Fruit fly (Drosophila melanogaster): ENCODE measurements around the gene SNF4Agamma.

Gene SNF4Agamma

dm6 chr3R:21101453-21102214 is 38.9 kb upstream of the SNF4Agamma start, which contains the start of the genes CG7044 and Tbc1d22 (continued):
- TF ChIP-seq CG13894 (tag; optimal IDR thresholded peaks at IDR 0.05) (no peak), Med (GFP tag) (peak; percentile 69), maf-S (GFP tag; optimal IDR thresholded peaks at IDR 0.05) (no peak), sob (GFP tag; IDR thresholded peaks at IDR 0.05) (no peak), CG9797 (GFP tag; optimal IDR thresholded peaks at IDR 0.05) (peak; percentile 66), Dad (GFP tag; optimal IDR thresholded peaks at IDR 0.05) (no peak), ftz-f1 (GFP tag; optimal IDR thresholded peaks at IDR 0.05) (no peak), CG11456 (GFP tag; IDR thresholded peaks at IDR 0.05) (no peak; the same call in 2 of the 3 replicates), CTCF (GFP tag; optimal IDR thresholded peaks at IDR 0.05) (no peak), Bgb (GFP tag; IDR thresholded peaks at IDR 0.05; ENCODE audit: partially characterized antibody) (peak; percentile 27; the same call in 1 of the 2 replicates), CG11504 (tag; optimal IDR thresholded peaks at IDR 0.05) (no peak), CG8281 (tag; optimal IDR thresholded peaks at IDR 0.05) (no peak), sqz (GFP tag; optimal IDR thresholded peaks at IDR 0.05) (no peak), otp (GFP tag; IDR thresholded peaks at IDR 0.05) (no peak), CG9932 (GFP tag; IDR thresholded peaks at IDR 0.05) (peak; percentile 60), CG31224 (GFP tag; IDR thresholded peaks at IDR 0.05) (no peak), D19A (tag; optimal IDR thresholded peaks at IDR 0.05) (no peak), CG13296 (GFP tag; optimal IDR thresholded peaks at IDR 0.05) (no peak), CG43689 (GFP tag; IDR thresholded peaks at IDR 0.05) (no peak), H15 (GFP tag; IDR thresholded peaks at IDR 0.05) (no peak), ato (GFP tag; IDR thresholded peaks at IDR 0.05; ENCODE audit: partially characterized antibody) (no peak), btn (GFP tag; optimal IDR thresholded peaks at IDR 0.05) (no peak), CG10147 (GFP tag; optimal IDR thresholded peaks at IDR 0.05) (no peak), dimm (GFP tag; IDR thresholded peaks at IDR 0.05) (no peak), sima (GFP tag; optimal IDR thresholded peaks at IDR 0.05) (no peak), Dp (GFP tag; optimal IDR thresholded peaks at IDR 0.05) (peak; percentile 16), CG9817 (tag; optimal IDR thresholded peaks at IDR 0.05) (peak; percentile 54), dm (GFP tag; optimal IDR thresholded peaks at IDR 0.05) (no peak), Elba2 (GFP tag; optimal IDR thresholded peaks at IDR 0.05) (no peak), nmo (GFP tag; optimal IDR thresholded peaks at IDR 0.05) (peak; percentile 77), CG17912 (GFP tag; optimal IDR thresholded peaks at IDR 0.05) (no peak), Mes4 (GFP tag; optimal IDR thresholded peaks at IDR 0.05) (no peak), lov (optimal IDR thresholded peaks at IDR 0.05) (no peak), lov (GFP tag; IDR thresholded peaks at IDR 0.05) (no peak), pb (GFP tag; optimal IDR thresholded peaks at IDR 0.05) (no peak), zfh1 (GFP tag; IDR thresholded peaks at IDR 0.05) (0 out of 3 replicates have a peak, but pooled peaks have one; percentile 28), Taf1 (GFP tag; IDR thresholded peaks at IDR 0.05) (no peak), Eip74EF (GFP tag; optimal IDR thresholded peaks at IDR 0.05) (no peak), CG3281 (GFP tag; optimal IDR thresholded peaks at IDR 0.05) (no peak), CG15514 (GFP tag; optimal IDR thresholded peaks at IDR 0.05) (no peak), Kr (GFP tag; optimal IDR thresholded peaks at IDR 0.05) (no peak), zen2 (GFP tag; IDR thresholded peaks at IDR 0.05; ENCODE audit: partially characterized antibody) (no peak; the same call in 2 of the 3 replicates), Xbp1 (GFP tag; optimal IDR thresholded peaks at IDR 0.05) (peak; percentile 71), CG3163 (GFP tag; optimal IDR thresholded peaks at IDR 0.05) (no peak), jigr1 (GFP tag; IDR thresholded peaks at IDR 0.05) (no peak), slp2 (GFP tag; optimal IDR thresholded peaks at IDR 0.05) (peak; percentile 46), nom (GFP tag; optimal IDR thresholded peaks at IDR 0.05) (no peak), CG13775 (GFP tag; optimal IDR thresholded peaks at IDR 0.05) (peak; percentile 63), Xrp1 (GFP tag; IDR thresholded peaks at IDR 0.05) (peak; percentile 36; the same call in 1 of the 2 replicates), tx (GFP tag; optimal IDR thresholded peaks at IDR 0.05) (peak; percentile 3)
